2 worm cellular contexts compared by ENCODE assay signal in the genomic region with DNA sequence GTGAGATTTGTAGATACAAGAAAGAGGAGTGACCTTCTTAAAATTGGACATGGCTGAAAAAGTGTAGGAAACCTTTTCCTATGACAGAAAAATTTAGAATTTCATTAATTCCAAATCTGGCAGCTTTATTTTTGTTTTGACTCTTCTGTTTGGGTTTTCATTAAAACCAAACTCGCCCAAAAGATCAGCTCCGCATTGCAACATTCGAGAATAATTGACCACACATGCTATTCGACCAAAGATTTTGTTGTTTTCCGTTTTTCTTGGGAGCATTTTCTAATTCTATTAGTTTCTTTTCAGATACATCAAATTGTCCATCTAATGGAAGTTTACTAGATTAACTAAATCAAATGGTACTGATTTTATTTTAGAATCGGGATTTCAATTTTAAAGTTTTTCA.
TF ChIP-seq lines count a peak whose summit lies in the region.

A gene (plus strand): TSS at position 301 of the 400 bp plus-strand sequence.

TF ChIP-seq in whole organism, L1 larva, 84 proteins besides CTCF, POLR2A, EP300 and RAD21:
- TF ChIP-seq nhr-237 (tag; optimal IDR thresholded peaks at IDR 0.05; lab: Kevin White, UChicago) (no peak), dsc-1 (tag; optimal IDR thresholded peaks at IDR 0.05; lab: Kevin White, UChicago) (peak; percentile 10)

TF ChIP-seq in whole organism, L4 larva, 104 proteins besides CTCF, POLR2A, EP300 and RAD21:
- peak; percentile 58 for TF ChIP-seq aha-1 (tag; lab: Kevin White, UChicago)
- no peak for TF ChIP-seq php-3 (GFP tag; IDR thresholded peaks at IDR 0.05; lab: Robert Waterston, UW)
